Fruit fly (Drosophila melanogaster) whole organism, embryonic: ENCODE data around the gene pasi2.
A peak's percentile ranks its signal among the peaks of the same experiment; 100 is the strongest.

Source experiments
- CG1024 ChIP-seq: fragments of 200-800 bp; sonication (Bioruptor generic); IDR thresholded peaks from 2 replicates; pipeline ENCODE4 v1.3.6; 2022; ENCODE audit warnings: missing biosample characterization, missing genetic modification characterization
- CG11398 ChIP-seq: fragments of 200-800 bp; sonication (Bioruptor generic); optimal IDR thresholded peaks from 2 replicates; lab custom pipeline; 2016; ENCODE audit warnings: missing biosample characterization, missing genetic modification characterization
- CG11456 ChIP-seq: fragments of 200-800 bp; sonication (Bioruptor generic); IDR thresholded peaks from 3 replicates; pipeline ENCODE4 v1.3.6; 2022; ENCODE audit warnings: missing biosample characterization, missing genetic modification characterization
- CG11504 ChIP-seq: fragments of 200-800 bp; sonication (Bioruptor generic); optimal IDR thresholded peaks from 3 replicates; lab custom pipeline; 2019; ENCODE audit warnings: missing biosample characterization, mild to moderate bottlenecking, missing genetic modification characterization, moderate library complexity
- CG12104 ChIP-seq: fragments of 200-800 bp; sonication (Bioruptor generic); optimal IDR thresholded peaks from 3 replicates; lab custom pipeline; 2016; ENCODE audit warnings: missing biosample characterization, missing genetic modification characterization
- CG15269 ChIP-seq: fragments of 200-800 bp; sonication (Bioruptor generic); optimal IDR thresholded peaks from 2 replicates; lab custom pipeline; 2018; ENCODE audit warnings: missing biosample characterization, mild to moderate bottlenecking, missing genetic modification characterization, moderate library complexity
- CG16779 ChIP-seq: fragments of 200-800 bp; sonication (Bioruptor generic); IDR thresholded peaks from 2 replicates; pipeline ENCODE4 v1.3.6; 2022; ENCODE audit warnings: missing biosample characterization, missing genetic modification characterization
- CG2120 ChIP-seq: fragments of 200-800 bp; sonication (Bioruptor generic); optimal IDR thresholded peaks from 3 replicates; lab custom pipeline; 2016; ENCODE audit warnings: missing biosample characterization, missing genetic modification characterization
- CG31365 ChIP-seq: fragments of 200-800 bp; sonication (Bioruptor generic); optimal IDR thresholded peaks from 2 replicates; lab custom pipeline; 2018; ENCODE audit warnings: missing biosample characterization, mild to moderate bottlenecking, missing genetic modification characterization
- CG31388 ChIP-seq: fragments of 200-800 bp; sonication (Bioruptor generic); optimal IDR thresholded peaks from 2 replicates; lab custom pipeline; 2016; ENCODE audit warnings: missing biosample characterization, missing genetic modification characterization
- CG33557 ChIP-seq: fragments of 200-800 bp; sonication (Bioruptor generic); optimal IDR thresholded peaks from 2 replicates; lab custom pipeline; 2019; ENCODE audit warnings: missing biosample characterization, mild to moderate bottlenecking, missing genetic modification characterization, moderate library complexity
- CG34224 ChIP-seq: fragments of 200-800 bp; sonication (Bioruptor generic); IDR thresholded peaks from 3 replicates; pipeline ENCODE4 v1.3.6; 2022; ENCODE audit warnings: missing biosample characterization, missing genetic modification characterization; ENCODE audit not compliant: partially characterized antibody
- CG4282 ChIP-seq: fragments of 200-800 bp; sonication (Bioruptor generic); optimal IDR thresholded peaks from 2 replicates; lab custom pipeline; 2016; ENCODE audit warnings: missing biosample characterization, missing genetic modification characterization
- CG4328 ChIP-seq: fragments of 200-800 bp; sonication (Bioruptor generic); optimal IDR thresholded peaks from 3 replicates; lab custom pipeline; 2017; ENCODE audit warnings: missing biosample characterization, missing genetic modification reagents, missing genetic modification characterization
- CG4424 ChIP-seq: fragments of 200-800 bp; sonication (Bioruptor generic); optimal IDR thresholded peaks from 3 replicates; lab custom pipeline; 2016; ENCODE audit warnings: missing biosample characterization, missing genetic modification characterization
- CG5180 ChIP-seq: fragments of 200-800 bp; sonication (Bioruptor generic); optimal IDR thresholded peaks from 3 replicates; lab custom pipeline; 2017; ENCODE audit warnings: missing biosample characterization, missing genetic modification characterization, mild to moderate bottlenecking, moderate library complexity, missing genetic modification reagents
- CG7271 ChIP-seq: fragments of 200-800 bp; sonication (Bioruptor generic); optimal IDR thresholded peaks from 2 replicates; lab custom pipeline; 2018; ENCODE audit warnings: missing biosample characterization, mild to moderate bottlenecking, missing genetic modification characterization, moderate library complexity
- CG8089 ChIP-seq: fragments of 200-800 bp; sonication (Bioruptor generic); optimal IDR thresholded peaks from 3 replicates; lab custom pipeline; 2016; ENCODE audit warnings: missing biosample characterization, missing genetic modification characterization
- CG8924 ChIP-seq: fragments of 200-800 bp; optimal IDR thresholded peaks from 3 replicates; lab custom pipeline; 2019; ENCODE audit warnings: missing biosample characterization, mild to moderate bottlenecking, missing genetic modification characterization, moderate library complexity
- CkIIα-i1 ChIP-seq: fragments of 200-800 bp; sonication (Bioruptor generic); IDR thresholded peaks from 2 replicates; pipeline ENCODE4 v1.3.6; 2022; ENCODE audit warnings: missing biosample characterization, missing genetic modification characterization
- Dref ChIP-seq: fragments of 200-800 bp; sonication (Bioruptor generic); IDR thresholded peaks from 2 replicates; pipeline ENCODE4 v1.3.6; 2022; ENCODE audit warnings: missing biosample characterization, missing genetic modification characterization
- E2f2 ChIP-seq: fragments of 200-800 bp; sonication (Bioruptor generic); IDR thresholded peaks from 2 replicates; pipeline ENCODE4 v1.3.6; 2022; ENCODE audit warnings: missing biosample characterization, missing genetic modification characterization
- Fer2 ChIP-seq: fragments of 200-800 bp; sonication (Bioruptor generic); optimal IDR thresholded peaks from 2 replicates; lab custom pipeline; 2018; ENCODE audit warnings: missing biosample characterization, mild to moderate bottlenecking, missing genetic modification characterization, moderate library complexity
- HLH54F ChIP-seq: fragments of 200-800 bp; sonication (Bioruptor generic); optimal IDR thresholded peaks from 3 replicates; lab custom pipeline; 2016; ENCODE audit warnings: missing biosample characterization, missing genetic modification characterization
- Hand ChIP-seq: fragments of 200-800 bp; sonication (Bioruptor generic); optimal IDR thresholded peaks from 2 replicates; lab custom pipeline; 2017; ENCODE audit warnings: mild to moderate bottlenecking, missing biosample characterization, missing genetic modification reagents, missing genetic modification characterization
- MTF-1 ChIP-seq: fragments of 200-800 bp; sonication (Bioruptor generic); optimal IDR thresholded peaks from 2 replicates; lab custom pipeline; 2018; ENCODE audit warnings: missing biosample characterization, mild to moderate bottlenecking, missing genetic modification characterization, borderline replicate concordance
- Mad ChIP-seq: fragments of 200-800 bp; sonication (Bioruptor generic); optimal IDR thresholded peaks from 2 replicates; lab custom pipeline; 2016; ENCODE audit warnings: missing biosample characterization, missing genetic modification characterization
- Med ChIP-seq: fragments of 200-800 bp; sonication (Bioruptor generic); peaks from one replicate; lab custom pipeline; 2016; ENCODE audit warnings: missing biosample characterization, missing genetic modification characterization, mild to moderate bottlenecking, inconsistent platforms, moderate library complexity
- Nf-YC ChIP-seq: fragments of 200-800 bp; optimal IDR thresholded peaks from 3 replicates; lab custom pipeline; 2019; ENCODE audit warnings: missing biosample characterization, mild to moderate bottlenecking, missing genetic modification characterization, moderate library complexity
- Six4 ChIP-seq: fragments of 200-800 bp; sonication (Bioruptor generic); optimal IDR thresholded peaks from 2 replicates; lab custom pipeline; 2016; ENCODE audit warnings: missing biosample characterization, missing genetic modification characterization
- Sox100B ChIP-seq: fragments of 200-800 bp; sonication (Bioruptor generic); optimal IDR thresholded peaks from 3 replicates; lab custom pipeline; 2018; ENCODE audit warnings: missing biosample characterization, mild to moderate bottlenecking, missing genetic modification characterization
- Trl ChIP-seq, 3 experiments: fragments of >200 bp in 2 of 3; fragments of 200-800 bp in 1 of 3; sonication (Bioruptor generic) in 1 of 3; optimal IDR thresholded peaks; 2 replicates in 1 of 3; 3 replicates in 2 of 3; lab custom pipeline; 2016 to 2017; ENCODE audit warnings: missing biosample characterization in 1 of 3, missing genetic modification characterization in 1 of 3
- dan ChIP-seq: fragments of 200-800 bp; sonication (Bioruptor generic); IDR thresholded peaks from 2 replicates; pipeline ENCODE4 v1.3.6; 2022; ENCODE audit warnings: missing biosample characterization, missing genetic modification characterization
- fd96Cb ChIP-seq: fragments of 200-800 bp; sonication (Bioruptor generic); optimal IDR thresholded peaks from 2 replicates; lab custom pipeline; 2018; ENCODE audit warnings: missing biosample characterization, mild to moderate bottlenecking, missing genetic modification characterization, moderate library complexity
- ham ChIP-seq: fragments of 200-800 bp; sonication (Bioruptor generic); IDR thresholded peaks from 2 replicates; pipeline ENCODE4 v1.3.6; 2022; ENCODE audit warnings: missing biosample characterization, missing genetic modification characterization
- kay ChIP-seq: fragments of 200-800 bp; sonication (Bioruptor generic); optimal IDR thresholded peaks from 2 replicates; lab custom pipeline; 2016; ENCODE audit warnings: missing biosample characterization, missing genetic modification characterization
- knrl ChIP-seq: fragments of 200-800 bp; sonication (Bioruptor generic); IDR thresholded peaks from 3 replicates; pipeline ENCODE4 v1.3.6; 2022; ENCODE audit warnings: missing biosample characterization, missing genetic modification characterization; ENCODE audit not compliant: partially characterized antibody
- odd ChIP-seq: fragments of 200-800 bp; sonication (Bioruptor generic); optimal IDR thresholded peaks from 2 replicates; lab custom pipeline; 2017; ENCODE audit warnings: missing biosample characterization, mild to moderate bottlenecking, missing genetic modification characterization
- otp ChIP-seq: fragments of 200-800 bp; sonication (Bioruptor generic); IDR thresholded peaks from 3 replicates; pipeline ENCODE4, ENCODE4 v1.3.6; 2022; ENCODE audit warnings: missing biosample characterization, missing genetic modification characterization
- pho ChIP-seq: fragments of 200-800 bp; sonication (Bioruptor generic); optimal IDR thresholded peaks from 2 replicates; lab custom pipeline; 2016; ENCODE audit warnings: missing biosample characterization, missing genetic modification characterization
- rib ChIP-seq: fragments of 200-800 bp; sonication (Bioruptor generic); IDR thresholded peaks from 2 replicates; pipeline ENCODE4 v1.3.6; 2022; ENCODE audit warnings: missing biosample characterization, missing genetic modification characterization
- ro ChIP-seq: fragments of 200-800 bp; sonication (Bioruptor generic); IDR thresholded peaks from 2 replicates; pipeline ENCODE4 v1.3.6; 2022; ENCODE audit warnings: missing biosample characterization, missing genetic modification characterization
- run ChIP-seq: fragments of 200-800 bp; sonication (Bioruptor generic); optimal IDR thresholded peaks from 3 replicates; lab custom pipeline; 2018; ENCODE audit warnings: missing biosample characterization, mild to moderate bottlenecking, missing genetic modification characterization
- sc ChIP-seq, 3 experiments: fragments of >200 bp in 2 of 3; fragments of 200-800 bp in 1 of 3; sonication (Bioruptor generic) in 1 of 3; optimal IDR thresholded peaks; 2 replicates in 2 of 3; 3 replicates in 1 of 3; lab custom pipeline; 2017; ENCODE audit warnings: mild to moderate bottlenecking in 1 of 3, missing biosample characterization in 1 of 3, missing genetic modification characterization in 1 of 3, missing genetic modification reagents in 1 of 3
- schlank ChIP-seq: fragments of 200-800 bp; sonication (Bioruptor generic); optimal IDR thresholded peaks from 2 replicates; lab custom pipeline; 2018; ENCODE audit warnings: missing biosample characterization, mild to moderate bottlenecking, missing genetic modification characterization
- sug ChIP-seq: fragments of 200-800 bp; optimal IDR thresholded peaks from 2 replicates; lab custom pipeline; 2019; ENCODE audit warnings: missing biosample characterization, mild to moderate bottlenecking, missing genetic modification characterization, moderate library complexity
- tap ChIP-seq: fragments of 200-800 bp; optimal IDR thresholded peaks from 3 replicates; lab custom pipeline; 2019; ENCODE audit warnings: missing biosample characterization, mild to moderate bottlenecking, missing genetic modification characterization, moderate library complexity

Gene pasi2

DNA sequence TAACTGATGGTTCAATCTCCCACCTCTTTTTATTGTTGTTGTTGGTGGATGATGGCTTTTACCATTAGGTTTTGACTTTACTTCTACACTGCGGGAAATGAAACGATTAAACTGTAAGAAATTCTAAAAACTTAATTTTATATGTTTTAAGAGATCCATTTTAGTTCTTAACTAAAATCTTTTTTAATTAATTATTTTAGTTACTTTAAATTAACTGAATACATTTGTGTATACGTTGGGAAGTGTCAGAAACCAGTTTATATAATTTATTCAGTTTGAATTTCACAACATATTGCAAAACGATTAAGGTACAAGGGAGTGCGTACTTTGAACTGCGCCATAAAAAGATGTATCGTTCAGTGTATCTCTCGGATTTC lies 18.3 kb downstream of the pasi2 start (continued):
- TF ChIP-seq MTF-1 (GFP tag; lab: Kevin White, UChicago) (peak; percentile 52), CG33557 (GFP tag; lab: Kevin White, UChicago) (peak; percentile 60), Fer2 (peak; percentile 30), CG16779 (no peak), CG11398 (GFP tag; lab: Kevin White, UChicago) (no peak), CG15269 (tag; lab: Kevin White, UChicago) (peak; percentile 92), Nf-YC (tag; lab: Kevin White, UChicago) (peak; percentile 78), CG4424 (GFP tag; lab: Kevin White, UChicago) (peak; percentile 92), CG4282 (GFP tag; lab: Kevin White, UChicago) (no peak), rib (GFP tag; lab: Robert Waterston, UW) (no peak), CG34224 (GFP tag; lab: Robert Waterston, UW) (no peak), Hand (GFP tag; lab: Kevin White, UChicago) (peak; percentile 55), CG5180 (GFP tag; lab: Kevin White, UChicago) (peak; percentile 64), fd96Cb (tag; lab: Kevin White, UChicago) (peak; percentile 90), run (tag; lab: Kevin White, UChicago) (peak; percentile 74), Dref (no peak), odd (peak; percentile 87), tap (tag; lab: Kevin White, UChicago) (peak; percentile 92), Med (GFP tag; lab: Kevin White, UChicago) (peak; percentile 85), CG11456 (GFP tag; lab: Robert Waterston, UW) (no peak), pho (peak; percentile 37), sc (optimal IDR thresholded peaks at IDR 0.05; lab: Kevin White, UChicago) (no peak), sc (GFP tag; optimal IDR thresholded peaks at IDR 0.05; lab: Kevin White, UChicago) (peak; percentile 81), CG8089 (GFP tag; lab: Kevin White, UChicago) (peak; percentile 9), sug (no peak), CG11504 (peak; percentile 88), otp (GFP tag; lab: Robert Waterston, UW) (no peak), CG7271 (peak; percentile 68), schlank (tag; lab: Kevin White, UChicago) (peak; percentile 44), CG1024 (GFP tag; lab: Robert Waterston, UW) (no peak), CG12104 (peak; percentile 87), CG4328 (GFP tag; lab: Kevin White, UChicago) (peak; percentile 71), CG31365 (no peak), dan (GFP tag; lab: Robert Waterston, UW) (no peak), knrl (GFP tag; lab: Robert Waterston, UW) (no peak), Sox100B (GFP tag; lab: Kevin White, UChicago) (peak; percentile 91), CG2120 (GFP tag; lab: Kevin White, UChicago) (peak; percentile 72), CkIIα-i1 (GFP tag; lab: Robert Waterston, UW) (no peak), ro (GFP tag; lab: Robert Waterston, UW) (no peak), HLH54F (peak; percentile 44), E2f2 (GFP tag; lab: Robert Waterston, UW) (no peak), kay (GFP tag; lab: Kevin White, UChicago) (no peak), CG8924 (tag; lab: Kevin White, UChicago) (peak; percentile 94), Trl (optimal IDR thresholded peaks at IDR 0.05; lab: Kevin White, UChicago) (peak in 1 of 2 experiments; percentile 12), Trl (GFP tag; optimal IDR thresholded peaks at IDR 0.05; lab: Kevin White, UChicago) (no peak), ham (no peak), Six4 (GFP tag; lab: Kevin White, UChicago) (peak; percentile 79), CG31388 (GFP tag; lab: Kevin White, UChicago) (peak; percentile 44), Mad (peak; percentile 37)
